Fruit fly (Drosophila melanogaster) whole organism, prepupa: Measurements from ENCODE around the gene Dbct.

ENCODE experiments used
- Blimp-1 ChIP-seq: fragments of 200-800 bp; sonication (Bioruptor generic); optimal IDR thresholded peaks from 3 replicates; lab custom pipeline; 2017; ENCODE audit warnings: missing biosample characterization, missing genetic modification characterization, mild to moderate bottlenecking, moderate library complexity, missing genetic modification reagents
- CG10631 ChIP-seq: fragments of 200-800 bp; sonication (Bioruptor generic); optimal IDR thresholded peaks from 2 replicates; lab custom pipeline; 2016; ENCODE audit warnings: missing biosample characterization, missing genetic modification characterization
- CG11294 ChIP-seq: fragments of 200-800 bp; sonication (Bioruptor generic); IDR thresholded peaks from 2 replicates; pipeline ENCODE4 v1.3.6; 2022; ENCODE audit warnings: missing biosample characterization, missing genetic modification characterization
- CG11762 ChIP-seq: fragments of 200-800 bp; sonication (Bioruptor generic); optimal IDR thresholded peaks from 3 replicates; lab custom pipeline; 2016; ENCODE audit warnings: missing biosample characterization, missing genetic modification characterization; ENCODE audit not compliant: insufficient read depth
- CG15336 ChIP-seq: fragments of 200-800 bp; sonication (Bioruptor generic); IDR thresholded peaks from 2 replicates; pipeline ENCODE4 v1.3.6; 2022; ENCODE audit warnings: missing biosample characterization, missing genetic modification characterization
- CG1621 ChIP-seq: fragments of 200-800 bp; sonication (Bioruptor generic); optimal IDR thresholded peaks from 3 replicates; lab custom pipeline; 2018; ENCODE audit warnings: missing biosample characterization, mild to moderate bottlenecking, missing genetic modification characterization
- CG3032 ChIP-seq: fragments of 200-800 bp; optimal IDR thresholded peaks from 2 replicates; lab custom pipeline; 2019; ENCODE audit warnings: missing biosample characterization, mild to moderate bottlenecking, missing genetic modification characterization, moderate library complexity
- CG31627 ChIP-seq: fragments of 200-800 bp; sonication (Bioruptor generic); optimal IDR thresholded peaks from 3 replicates; lab custom pipeline; 2016; ENCODE audit warnings: missing biosample characterization, missing genetic modification characterization
- CG32006 ChIP-seq: fragments of 200-800 bp; sonication (Bioruptor generic); optimal IDR thresholded peaks from 3 replicates; lab custom pipeline; 2017; ENCODE audit warnings: missing biosample characterization, mild to moderate bottlenecking, missing genetic modification characterization
- CG34406 ChIP-seq: fragments of 200-800 bp; sonication (Bioruptor generic); optimal IDR thresholded peaks from 3 replicates; lab custom pipeline; 2016; ENCODE audit warnings: missing biosample characterization, missing genetic modification characterization
- CG3919 ChIP-seq: fragments of 200-800 bp; sonication (Bioruptor generic); optimal IDR thresholded peaks from 3 replicates; lab custom pipeline; 2016; ENCODE audit warnings: missing biosample characterization, missing genetic modification characterization
- CG4318 ChIP-seq: fragments of 200-800 bp; sonication (Bioruptor generic); optimal IDR thresholded peaks from 3 replicates; lab custom pipeline; 2017; ENCODE audit warnings: missing biosample characterization, mild to moderate bottlenecking, missing genetic modification characterization
- CG6163 ChIP-seq: fragments of 200-800 bp; sonication (Bioruptor generic); IDR thresholded peaks from 3 replicates; pipeline ENCODE4 v1.3.6; 2022; ENCODE audit warnings: missing biosample characterization, missing genetic modification characterization
- CG6276 ChIP-seq: fragments of 200-800 bp; sonication (Bioruptor generic); optimal IDR thresholded peaks from 2 replicates; lab custom pipeline; 2017; ENCODE audit warnings: missing biosample characterization, mild to moderate bottlenecking, missing genetic modification characterization
- CG6792 ChIP-seq: fragments of 200-800 bp; sonication (Bioruptor generic); optimal IDR thresholded peaks from 3 replicates; lab custom pipeline; 2016; ENCODE audit warnings: missing biosample characterization, missing genetic modification characterization
- CG6808 ChIP-seq: fragments of 200-800 bp; sonication (Bioruptor generic); optimal IDR thresholded peaks from 3 replicates; lab custom pipeline; 2017; ENCODE audit warnings: missing biosample characterization, missing genetic modification characterization, mild to moderate bottlenecking, moderate library complexity, missing genetic modification reagents
- CG6854 ChIP-seq: fragments of 200-800 bp; sonication (Bioruptor generic); optimal IDR thresholded peaks from 2 replicates; lab custom pipeline; 2017; ENCODE audit warnings: missing biosample characterization, mild to moderate bottlenecking, missing genetic modification characterization
- CG7368 ChIP-seq: fragments of 200-800 bp; sonication (Bioruptor generic); optimal IDR thresholded peaks from 3 replicates; lab custom pipeline; 2016; ENCODE audit warnings: missing biosample characterization, missing genetic modification characterization
- CG8119 ChIP-seq: fragments of 200-800 bp; sonication (Bioruptor generic); IDR thresholded peaks from 3 replicates; pipeline ENCODE4 v1.3.6; 2022; ENCODE audit warnings: missing biosample characterization, missing genetic modification characterization
- CG8319 ChIP-seq: fragments of 200-800 bp; sonication (Bioruptor generic); optimal IDR thresholded peaks from 3 replicates; lab custom pipeline; 2016; ENCODE audit warnings: missing biosample characterization, missing genetic modification characterization
- CG8632 ChIP-seq: fragments of 200-800 bp; sonication (Bioruptor generic); optimal IDR thresholded peaks from 3 replicates; lab custom pipeline; 2016; ENCODE audit warnings: missing biosample characterization, missing genetic modification characterization
- CG9139 ChIP-seq: fragments of 200-800 bp; sonication (Bioruptor generic); optimal IDR thresholded peaks from 3 replicates; lab custom pipeline; 2017; ENCODE audit warnings: missing biosample characterization, mild to moderate bottlenecking, missing genetic modification characterization
- Eip78C ChIP-seq: fragments of 200-800 bp; sonication (Bioruptor generic); peaks from one replicate; lab custom pipeline; 2016; ENCODE audit warnings: missing biosample characterization, missing genetic modification characterization
- Eip93F ChIP-seq: fragments of 200-800 bp; sonication (Bioruptor generic); optimal IDR thresholded peaks from 2 replicates; lab custom pipeline; 2016; ENCODE audit warnings: missing biosample characterization, mild to moderate bottlenecking, missing genetic modification characterization
- Ets96B ChIP-seq: fragments of 200-800 bp; optimal IDR thresholded peaks from 2 replicates; lab custom pipeline; 2019; ENCODE audit warnings: missing biosample characterization, mild to moderate bottlenecking, missing genetic modification characterization, moderate library complexity
- Gug ChIP-seq: fragments of 200-800 bp; sonication (Bioruptor generic); IDR thresholded peaks from 2 replicates; pipeline ENCODE4 v1.3.6; 2022; ENCODE audit warnings: missing biosample characterization, missing genetic modification characterization
- Hr39 ChIP-seq: fragments of 200-800 bp; sonication (Bioruptor generic); optimal IDR thresholded peaks from 2 replicates; lab custom pipeline; 2016; ENCODE audit warnings: missing biosample characterization, missing genetic modification characterization
- Hr4 ChIP-seq: fragments of 200-800 bp; sonication (Bioruptor generic); optimal IDR thresholded peaks from 3 replicates; lab custom pipeline; 2016; ENCODE audit warnings: missing biosample characterization, missing genetic modification characterization
- Lpt ChIP-seq: fragments of 200-800 bp; sonication (Bioruptor generic); optimal IDR thresholded peaks from 3 replicates; lab custom pipeline; 2016; ENCODE audit warnings: missing biosample characterization, missing genetic modification characterization
- Met ChIP-seq: fragments of 200-800 bp; sonication (Bioruptor generic); optimal IDR thresholded peaks from 3 replicates; lab custom pipeline; 2016; ENCODE audit warnings: missing biosample characterization, missing genetic modification characterization
- OdsH ChIP-seq: fragments of 200-800 bp; sonication (Bioruptor generic); optimal IDR thresholded peaks from 3 replicates; lab custom pipeline; 2016; ENCODE audit warnings: missing biosample characterization, missing genetic modification characterization
- Sox14 ChIP-seq: fragments of 200-800 bp; sonication (Bioruptor generic); optimal IDR thresholded peaks from 3 replicates; lab custom pipeline; 2016; ENCODE audit warnings: missing biosample characterization, missing genetic modification characterization
- Sox15 ChIP-seq: fragments of 200-800 bp; sonication (Bioruptor generic); optimal IDR thresholded peaks from 3 replicates; lab custom pipeline; 2016; ENCODE audit warnings: missing biosample characterization, missing genetic modification characterization
- achi ChIP-seq: fragments of 200-800 bp; sonication (Bioruptor generic); optimal IDR thresholded peaks from 3 replicates; lab custom pipeline; 2016; ENCODE audit warnings: missing biosample characterization, missing genetic modification characterization
- acj6 ChIP-seq: fragments of 200-800 bp; sonication (Bioruptor generic); optimal IDR thresholded peaks from 3 replicates; lab custom pipeline; 2016; ENCODE audit warnings: missing biosample characterization, missing genetic modification characterization
- dsx ChIP-seq: fragments of 200-800 bp; optimal IDR thresholded peaks from 3 replicates; lab custom pipeline; 2019; ENCODE audit warnings: missing biosample characterization, mild to moderate bottlenecking, missing genetic modification characterization, moderate library complexity; ENCODE audit not compliant: poor library complexity, severe bottlenecking
- eg ChIP-seq: fragments of 200-800 bp; sonication (Bioruptor generic); IDR thresholded peaks from 3 replicates; pipeline ENCODE4 v1.3.6; 2022; ENCODE audit warnings: missing biosample characterization, missing genetic modification characterization
- fd59A ChIP-seq: fragments of 200-800 bp; sonication (Bioruptor generic); optimal IDR thresholded peaks from 2 replicates; lab custom pipeline; 2017; ENCODE audit warnings: missing biosample characterization, mild to moderate bottlenecking, missing genetic modification characterization, missing genetic modification reagents
- fkh ChIP-seq: fragments of 200-800 bp; sonication (Bioruptor generic); optimal IDR thresholded peaks from 3 replicates; lab custom pipeline; 2017; ENCODE audit warnings: missing biosample characterization, mild to moderate bottlenecking, missing genetic modification characterization, moderate library complexity
- lz ChIP-seq: fragments of 200-800 bp; sonication (Bioruptor generic); optimal IDR thresholded peaks from 3 replicates; lab custom pipeline; 2016; ENCODE audit warnings: missing biosample characterization, missing genetic modification characterization
- net ChIP-seq: fragments of 200-800 bp; sonication (Bioruptor generic); optimal IDR thresholded peaks from 3 replicates; lab custom pipeline; 2016; ENCODE audit warnings: missing biosample characterization, missing genetic modification characterization
- salr ChIP-seq, 2 experiments: fragments of 200-800 bp; sonication (Bioruptor generic); optimal IDR thresholded peaks; 3 replicates each; lab custom pipeline; 2016 to 2018; ENCODE audit warnings: missing biosample characterization in 2 of 2, missing genetic modification characterization in 2 of 2, mild to moderate bottlenecking in 1 of 2
- ss ChIP-seq, 2 experiments: fragments of 200-800 bp; sonication (Bioruptor generic); optimal IDR thresholded peaks; 2 replicates in 1 of 2; 3 replicates in 1 of 2; lab custom pipeline; 2017 to 2018; ENCODE audit warnings: mild to moderate bottlenecking in 2 of 2, missing biosample characterization in 2 of 2, missing genetic modification characterization in 2 of 2, moderate library complexity in 1 of 2
- vri ChIP-seq: fragments of 200-800 bp; sonication (Bioruptor generic); optimal IDR thresholded peaks from 3 replicates; lab custom pipeline; 2016; ENCODE audit warnings: missing biosample characterization, mild to moderate bottlenecking, missing genetic modification characterization

Gene Dbct

DNA sequence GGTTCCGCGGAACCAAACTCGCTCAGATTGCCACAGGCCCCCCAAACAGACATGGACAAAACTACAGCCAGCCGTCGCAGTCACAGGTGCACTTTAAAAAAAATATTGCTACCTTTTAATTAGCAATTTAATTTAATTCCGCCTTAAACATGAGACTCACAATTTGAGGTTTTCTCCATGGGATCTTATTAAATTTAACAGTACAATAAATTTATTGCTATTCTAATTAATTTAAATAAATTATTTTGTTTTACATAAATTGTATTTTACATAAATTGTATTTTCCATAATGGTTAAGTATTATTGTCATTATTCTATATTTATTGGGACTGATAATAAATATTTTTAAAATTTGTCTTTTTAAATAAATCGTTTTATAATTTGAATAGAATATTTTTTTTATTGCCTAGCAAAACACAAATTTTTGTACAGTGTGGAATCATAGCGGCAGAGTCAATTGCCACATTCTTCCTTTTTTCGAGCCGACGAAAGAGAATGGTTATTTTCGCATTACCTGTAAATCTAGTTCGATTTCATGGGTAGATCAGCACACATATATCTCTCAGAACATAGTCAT is 37.6 kb downstream of the Dbct start:
- TF ChIP-seq CG6276 (GFP tag; lab: Kevin White, UChicago) = peak; percentile 72
- TF ChIP-seq Sox14 = no peak
- TF ChIP-seq fkh = no peak
- TF ChIP-seq Gug = peak; percentile 47; the same call in 1 of the 2 replicates
- TF ChIP-seq CG1621 (tag; lab: Kevin White, UChicago) = no peak
- peak; percentile 58 for TF ChIP-seq CG4318
- peak; percentile 7 for TF ChIP-seq CG3919 (GFP tag; lab: Kevin White, UChicago)
- TF ChIP-seq CG8319 (GFP tag; lab: Kevin White, UChicago) = no peak
- no peak for TF ChIP-seq CG11294 (GFP tag; lab: Robert Waterston, UW)
- TF ChIP-seq Hr39 (GFP tag; lab: Kevin White, UChicago) = no peak
- no peak for TF ChIP-seq CG6792
- peak; percentile 29 for TF ChIP-seq Eip78C
- TF ChIP-seq Blimp-1 (GFP tag; lab: Kevin White, UChicago) = no peak
- TF ChIP-seq CG11762 (GFP tag; lab: Kevin White, UChicago) = no peak
- no peak for TF ChIP-seq CG6854 (GFP tag; lab: Kevin White, UChicago)
- TF ChIP-seq OdsH (GFP tag; lab: Kevin White, UChicago) = peak; percentile 23
- TF ChIP-seq Hr4 (GFP tag; lab: Kevin White, UChicago) = no peak
- TF ChIP-seq CG10631 (GFP tag; lab: Kevin White, UChicago) = peak; percentile 42
- TF ChIP-seq Met (GFP tag; lab: Kevin White, UChicago) = no peak
- TF ChIP-seq CG8632 (GFP tag; lab: Kevin White, UChicago) = no peak
- peak; percentile 59; the same call in 2 of the 3 replicates for TF ChIP-seq CG8119 (GFP tag; lab: Robert Waterston, UW)
- TF ChIP-seq fd59A = no peak
- no peak for TF ChIP-seq Sox15 (GFP tag; lab: Kevin White, UChicago)
- TF ChIP-seq CG15336 (GFP tag; lab: Robert Waterston, UW) = peak; percentile 57
- TF ChIP-seq CG7368 (GFP tag; lab: Kevin White, UChicago) = no peak
- TF ChIP-seq CG9139 (GFP tag; lab: Kevin White, UChicago) = no peak
- TF ChIP-seq Ets96B (tag; lab: Kevin White, UChicago) = peak; percentile 35
- no peak for TF ChIP-seq vri
- peak; percentile 30 for TF ChIP-seq Lpt (GFP tag; lab: Kevin White, UChicago)
- TF ChIP-seq ss (GFP tag; optimal IDR thresholded peaks at IDR 0.05; lab: Kevin White, UChicago) = peak in 1 of 2 experiments; percentile 18
- TF ChIP-seq CG32006 (GFP tag; lab: Kevin White, UChicago) = peak; percentile 83
- TF ChIP-seq CG6808 = peak; percentile 27
- TF ChIP-seq net (GFP tag; lab: Kevin White, UChicago) = peak; percentile 23
- TF ChIP-seq CG6163 (GFP tag; lab: Robert Waterston, UW) = peak; percentile 48; the same call in 2 of the 3 replicates
- peak; percentile 36 for TF ChIP-seq dsx
- TF ChIP-seq Eip93F = no peak
- peak; percentile 64 for TF ChIP-seq eg (GFP tag; lab: Robert Waterston, UW)
- no peak for TF ChIP-seq CG31627 (GFP tag; lab: Kevin White, UChicago)
- peak; percentile 49 for TF ChIP-seq CG3032 (tag; lab: Kevin White, UChicago)
- no peak for TF ChIP-seq lz (GFP tag; lab: Kevin White, UChicago)
- peak; percentile 7 for TF ChIP-seq acj6
- TF ChIP-seq CG34406 (GFP tag; lab: Kevin White, UChicago) = no peak
- peak; percentile 4 for TF ChIP-seq achi
- peak in 1 of 2 experiments; percentile 75 for TF ChIP-seq salr (GFP tag; optimal IDR thresholded peaks at IDR 0.05; lab: Kevin White, UChicago)
